Worm (Caenorhabditis elegans) whole organism, L2 larva: ENCODE data around the gene pqn-22.

Experiments used
- C34F6.9 ChIP-seq: fragments of 150-350 bp; optimal IDR thresholded peaks from 2 replicates; lab custom pipeline; 2014; ENCODE audit warnings: missing biosample characterization, missing genetic modification characterization
- F13H6.1 ChIP-seq: sonication (generic microtip); optimal IDR thresholded peaks from 2 replicates; lab custom pipeline; 2016; ENCODE audit warnings: missing genetic modification characterization, missing compliant biosample characterization
- alr-1 ChIP-seq: fragments of 150-350 bp; optimal IDR thresholded peaks from 2 replicates; lab custom pipeline; 2014; ENCODE audit warnings: missing biosample characterization, missing genetic modification characterization
- ama-1 ChIP-seq: fragments of 150-350 bp; optimal IDR thresholded peaks from 2 replicates; lab custom pipeline; 2018; ENCODE audit warnings: inconsistent platforms
- crh-2 ChIP-seq: sonication (generic microtip); optimal IDR thresholded peaks from 2 replicates; lab custom pipeline; 2017; ENCODE audit warnings: missing biosample characterization, missing genetic modification characterization
- lin-11 ChIP-seq: fragments of 150-350 bp; sonication (generic microtip); optimal IDR thresholded peaks from 2 replicates; lab custom pipeline; 2014; ENCODE audit warnings: missing biosample characterization, missing genetic modification characterization, inconsistent platforms, mixed read lengths
- lin-39 ChIP-seq: fragments of 150-350 bp; optimal IDR thresholded peaks from 2 replicates; lab custom pipeline; 2014; ENCODE audit warnings: missing biosample characterization, missing genetic modification reagents, missing genetic modification characterization
- lsy-2 ChIP-seq, 2 experiments: fragments of 150-350 bp in 1 of 2; sonication (generic microtip) in 1 of 2; optimal IDR thresholded peaks; 2 replicates each; lab custom pipeline; 2014 to 2017; ENCODE audit warnings: missing biosample characterization in 2 of 2, missing genetic modification characterization in 2 of 2
- mab-5 ChIP-seq: fragments of 150-350 bp; optimal IDR thresholded peaks from 2 replicates; lab custom pipeline; 2014; ENCODE audit warnings: missing biosample characterization, missing genetic modification characterization
- mdl-1 ChIP-seq, 2 experiments: fragments of 150-350 bp in 1 of 2; sonication (generic microtip) in 1 of 2; optimal IDR thresholded peaks; 2 replicates each; lab custom pipeline; 2017; ENCODE audit warnings: missing biosample characterization in 2 of 2, missing genetic modification characterization in 2 of 2
- nhr-129 ChIP-seq: fragments of 150-350 bp; optimal IDR thresholded peaks from 2 replicates; lab custom pipeline; 2014; ENCODE audit warnings: missing biosample characterization, missing genetic modification characterization
- nhr-23 ChIP-seq: fragments of 150-350 bp; optimal IDR thresholded peaks from 2 replicates; lab custom pipeline; 2014; ENCODE audit warnings: missing biosample characterization, missing genetic modification reagents, missing genetic modification characterization
- nhr-6 ChIP-seq: fragments of 150-350 bp; optimal IDR thresholded peaks from 2 replicates; lab custom pipeline; 2014; ENCODE audit warnings: missing biosample characterization, missing genetic modification characterization
- nhr-77 ChIP-seq: fragments of 150-350 bp; optimal IDR thresholded peaks from 2 replicates; lab custom pipeline; 2014; ENCODE audit warnings: missing biosample characterization, missing genetic modification characterization
- peb-1 ChIP-seq: fragments of 150-350 bp; optimal IDR thresholded peaks from 2 replicates; lab custom pipeline; 2014; ENCODE audit warnings: missing biosample characterization, missing genetic modification characterization
- sem-4 ChIP-seq: fragments of 150-350 bp; optimal IDR thresholded peaks from 2 replicates; lab custom pipeline; 2014; ENCODE audit warnings: missing biosample characterization, missing genetic modification reagents, missing genetic modification characterization
- skn-1 ChIP-seq: sonication (generic microtip); optimal IDR thresholded peaks from 2 replicates; lab custom pipeline; 2017; ENCODE audit warnings: missing biosample characterization, missing genetic modification characterization
- sma-9 ChIP-seq, 2 experiments: fragments of 150-350 bp in 1 of 2; sonication (generic microtip) in 1 of 2; optimal IDR thresholded peaks; 2 replicates each; lab custom pipeline; 2014 to 2016; ENCODE audit warnings: missing genetic modification characterization in 2 of 2, mild to moderate bottlenecking in 1 of 2, missing biosample characterization in 1 of 2, missing compliant biosample characterization in 1 of 2, missing genetic modification reagents in 1 of 2, moderate library complexity in 1 of 2
- snpc-4 ChIP-seq: fragments of 150-350 bp; optimal IDR thresholded peaks from 2 replicates; lab custom pipeline; 2014; ENCODE audit warnings: missing biosample characterization, missing genetic modification characterization
- unc-39 ChIP-seq: fragments of 150-350 bp; optimal IDR thresholded peaks from 2 replicates; lab custom pipeline; 2014; ENCODE audit warnings: missing biosample characterization, missing genetic modification characterization
- unc-55 ChIP-seq: fragments of 150-350 bp; sonication (generic microtip); optimal IDR thresholded peaks from 3 replicates; lab custom pipeline; 2014; ENCODE audit warnings: missing biosample characterization, missing genetic modification reagents, missing genetic modification characterization
- unc-62 ChIP-seq: fragments of 150-350 bp; optimal IDR thresholded peaks from 2 replicates; lab custom pipeline; 2014; ENCODE audit warnings: missing biosample characterization, missing genetic modification reagents, missing genetic modification characterization
- zag-1 ChIP-seq: fragments of 150-350 bp; optimal IDR thresholded peaks from 2 replicates; lab custom pipeline; 2014; ENCODE audit warnings: missing biosample characterization, missing genetic modification characterization

pqn-22 gene

ce11 chrIV:5975202-5975601 is 58.2 kb downstream of the pqn-22 start, which contains the start of gene unc-44:
Gene unc-44, plus strand, starts transcription at chrIV:5975557.
- TF ChIP-seq peb-1 = no peak
- no peak for TF ChIP-seq ama-1
- TF ChIP-seq unc-39 (tag; lab: Kevin White, UChicago) = no peak
- TF ChIP-seq C34F6.9 = no peak
- TF ChIP-seq, all 48 proteins: peak for 0

DNA sequence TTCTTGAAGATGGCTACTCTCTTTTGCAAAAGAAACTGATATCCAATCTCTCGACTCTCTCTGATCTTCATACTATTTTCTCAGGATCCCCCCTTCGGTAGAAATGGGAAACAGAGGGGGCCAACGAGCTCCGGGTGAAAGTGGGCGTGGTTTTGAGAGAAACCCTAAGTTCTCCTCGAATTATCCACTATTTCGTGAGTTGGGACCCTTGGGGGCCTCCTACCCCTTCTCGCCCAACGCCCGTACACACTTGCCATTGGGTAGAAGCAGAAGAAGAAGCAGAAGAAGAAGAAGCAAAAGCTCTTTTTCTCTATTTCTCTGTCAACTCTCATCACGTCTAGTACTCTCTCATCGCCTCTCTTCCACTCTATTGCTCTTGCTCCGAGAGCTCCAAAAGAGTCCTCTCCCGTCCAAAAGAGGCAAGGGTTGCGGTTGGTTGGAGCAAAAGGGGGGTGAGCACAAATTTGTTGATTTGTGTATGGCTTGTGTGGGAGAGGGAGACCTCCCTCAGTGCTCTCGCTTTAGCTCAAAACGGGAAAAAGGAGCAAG is 59.4 kb downstream of the pqn-22 start:
- TF ChIP-seq mdl-1 (tag; optimal IDR thresholded peaks at IDR 0.05; lab: Kevin White, UChicago) = peak in 1 of 2 experiments; percentile 37
- peak; percentile 9 for TF ChIP-seq snpc-4 (tag; lab: Kevin White, UChicago)
- TF ChIP-seq lin-11 (tag; lab: Kevin White, UChicago) = peak; percentile 46
- no peak for TF ChIP-seq peb-1
- TF ChIP-seq sma-9 (GFP tag; optimal IDR thresholded peaks at IDR 0.05; lab: Kevin White, UChicago) = peak; percentile 63
- no peak for TF ChIP-seq sma-9 (tag; optimal IDR thresholded peaks at IDR 0.05; lab: Kevin White, UChicago)
- peak; percentile 20 for TF ChIP-seq lin-39 (tag; lab: Kevin White, UChicago)
- peak; percentile 76 for TF ChIP-seq nhr-129
- TF ChIP-seq mab-5 (tag; lab: Kevin White, UChicago) = peak; percentile 19
- peak; percentile 42 for TF ChIP-seq zag-1
- TF ChIP-seq unc-55 = peak; percentile 72
- TF ChIP-seq nhr-23 (tag; lab: Kevin White, UChicago) = no peak
- peak; percentile 70 for TF ChIP-seq F13H6.1 (tag; lab: Kevin White, UChicago)
- TF ChIP-seq crh-2 (tag; lab: Kevin White, UChicago) = peak; percentile 24
- TF ChIP-seq nhr-77 (tag; lab: Kevin White, UChicago) = no peak
- peak; percentile 25 for TF ChIP-seq nhr-6 (tag; lab: Kevin White, UChicago)
- TF ChIP-seq lsy-2 (tag; optimal IDR thresholded peaks at IDR 0.05; lab: Kevin White, UChicago) = peak; percentile 41 to 43
- TF ChIP-seq skn-1 = no peak
- TF ChIP-seq sem-4 (tag; lab: Kevin White, UChicago) = peak; percentile 15
- TF ChIP-seq alr-1 = no peak
- TF ChIP-seq unc-62 (GFP tag; lab: Kevin White, UChicago) = no peak
- TF ChIP-seq C34F6.9 = peak; percentile 81

- no peak for TF ChIP-seq C34F6.9
These were observed 62.9 kb downstream of the pqn-22 start for ce11 chrIV:5970526-5970925.
